Worm (Caenorhabditis elegans): ENCODE measurements around the gene R11F4.2.
A peak's percentile ranks its signal among the peaks of the same experiment; 100 is the strongest.
"Not testable (repeated sequence)": the region's sequence is repeated elsewhere in the genome, so short reads cannot be mapped to it uniquely, and the experiment has no call there.

Gene R11F4.2

DNA sequence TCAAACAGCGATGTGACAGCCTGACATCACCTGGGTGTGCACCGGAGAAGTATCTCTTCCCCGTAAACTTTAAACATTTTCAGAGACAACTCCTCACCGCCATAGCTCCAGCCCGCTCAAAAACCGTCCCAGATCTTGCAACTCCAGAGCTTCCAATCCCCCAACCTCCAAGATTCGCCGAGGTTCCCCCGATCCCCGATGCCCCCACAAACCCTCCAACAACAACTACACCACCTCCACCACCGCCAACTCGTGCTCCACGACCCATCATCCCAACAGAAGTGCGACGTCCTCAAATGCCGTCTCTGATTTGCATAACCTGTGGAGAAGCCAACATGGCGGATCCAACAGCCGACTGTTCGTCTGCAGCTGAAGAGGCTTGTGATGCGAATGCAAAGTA, 11.8 kb upstream of the R11F4.2 start:
- no peak for TF ChIP-seq B0336.3 (GFP tag; IDR thresholded peaks at IDR 0.05)
- no peak for TF ChIP-seq ceh-27 (GFP tag; optimal IDR thresholded peaks at IDR 0.05)
- TF ChIP-seq attf-6 (GFP tag; IDR thresholded peaks at IDR 0.05): no peak
- no peak for TF ChIP-seq sdz-38 (tag; optimal IDR thresholded peaks at IDR 0.05)
- TF ChIP-seq unc-130 (GFP tag; optimal IDR thresholded peaks at IDR 0.05): no peak
- TF ChIP-seq K11D2.4 (GFP tag; IDR thresholded peaks at IDR 0.05): no peak
- peak; percentile 66 for TF ChIP-seq zfh-2 (GFP tag; conservative IDR thresholded peaks at IDR 0.05)

DNA sequence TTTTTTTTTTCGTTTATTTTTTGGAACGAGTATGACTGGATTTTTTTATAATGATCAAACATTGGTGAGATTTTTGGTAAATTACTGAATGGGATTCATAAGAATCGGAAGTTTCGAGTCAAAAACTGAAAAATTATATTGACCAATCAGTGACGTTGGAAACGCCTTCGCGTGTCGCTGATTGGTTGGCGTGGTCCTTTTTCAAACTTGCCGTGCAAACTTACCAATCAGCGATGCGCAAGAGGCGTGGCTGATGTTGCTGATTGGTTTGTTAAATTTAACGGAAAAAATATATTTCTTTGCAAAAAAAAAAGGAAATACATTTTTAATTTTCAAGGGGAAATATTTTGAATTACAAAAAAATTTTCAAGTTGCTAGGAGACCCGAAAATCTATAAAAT, 8.1 kb upstream of the R11F4.2 start:
- TF ChIP-seq ccch-3 (GFP tag; optimal IDR thresholded peaks at IDR 0.05) (no peak), tlf-1 (GFP tag; optimal IDR thresholded peaks at IDR 0.05) (no peak), nfya-1 (tag; optimal IDR thresholded peaks at IDR 0.05; ENCODE audit: borderline replicate concordance, insufficient read depth) (no peak), B0019.2 (GFP tag; conservative IDR thresholded peaks at IDR 0.05) (no peak), ets-4 (GFP tag; optimal IDR thresholded peaks at IDR 0.05) (no peak), sptf-2 (GFP tag; optimal IDR thresholded peaks at IDR 0.05) (no peak), K11D2.4 (GFP tag; IDR thresholded peaks at IDR 0.05) (no peak), fkh-3 (tag; optimal IDR thresholded peaks at IDR 0.05) (no peak)

DNA sequence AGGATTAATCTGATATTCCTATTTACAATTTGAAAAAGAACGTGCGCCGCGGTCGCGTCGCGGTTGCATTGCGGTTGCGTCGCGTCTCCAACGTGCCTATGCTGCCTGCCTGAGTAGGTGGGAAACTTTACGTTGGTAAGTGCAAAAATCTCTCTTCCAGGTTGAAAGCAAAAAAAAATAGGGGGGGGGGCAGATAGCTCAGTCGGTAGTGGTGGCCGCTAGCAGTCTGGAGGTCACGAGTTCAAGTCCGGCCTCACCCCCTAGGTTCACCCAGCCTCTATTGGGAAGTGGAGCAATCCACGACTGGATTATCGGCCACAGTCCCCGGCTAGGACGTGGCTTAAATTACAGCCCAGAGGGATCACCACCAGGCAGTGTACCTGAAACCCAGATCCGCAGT, 4.8 kb upstream of the R11F4.2 start:
- TF ChIP-seq zfh-2 (GFP tag; conservative IDR thresholded peaks at IDR 0.05) (peak; percentile 38; the same call in 1 of the 2 replicates), rpc-1 (tag; optimal IDR thresholded peaks at IDR 0.05) (peak; percentile 50)
- not testable (repeated sequence) for TF ChIP-seq rpc-1 (optimal IDR thresholded peaks at IDR 0.05)

DNA sequence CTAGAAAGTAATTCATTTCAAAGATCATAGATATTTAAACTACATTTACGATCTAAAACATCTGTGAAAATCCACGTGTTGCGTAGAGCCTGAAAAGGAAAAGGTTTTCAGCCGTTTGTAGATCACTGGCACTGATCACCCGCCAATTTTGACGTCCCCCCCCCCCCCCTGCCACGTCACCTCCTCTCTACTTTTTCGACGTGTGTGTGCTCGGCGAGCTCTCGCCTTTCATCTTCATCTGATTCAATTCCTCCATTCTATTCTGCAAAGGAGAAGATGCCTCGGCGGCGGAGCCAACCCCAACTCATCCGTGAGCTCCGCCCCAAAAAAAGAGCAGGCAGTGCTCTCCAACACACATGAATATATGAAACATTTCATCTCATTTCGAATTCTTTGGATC, 1.7 kb upstream of the R11F4.2 start:
- no peak for TF ChIP-seq sea-2 (GFP tag; IDR thresholded peaks at IDR 0.05)
- peak; percentile 53; the same call in 1 of the 2 replicates for TF ChIP-seq zfh-2 (GFP tag; conservative IDR thresholded peaks at IDR 0.05)
- no peak for TF ChIP-seq K11D2.4 (GFP tag; IDR thresholded peaks at IDR 0.05)

DNA sequence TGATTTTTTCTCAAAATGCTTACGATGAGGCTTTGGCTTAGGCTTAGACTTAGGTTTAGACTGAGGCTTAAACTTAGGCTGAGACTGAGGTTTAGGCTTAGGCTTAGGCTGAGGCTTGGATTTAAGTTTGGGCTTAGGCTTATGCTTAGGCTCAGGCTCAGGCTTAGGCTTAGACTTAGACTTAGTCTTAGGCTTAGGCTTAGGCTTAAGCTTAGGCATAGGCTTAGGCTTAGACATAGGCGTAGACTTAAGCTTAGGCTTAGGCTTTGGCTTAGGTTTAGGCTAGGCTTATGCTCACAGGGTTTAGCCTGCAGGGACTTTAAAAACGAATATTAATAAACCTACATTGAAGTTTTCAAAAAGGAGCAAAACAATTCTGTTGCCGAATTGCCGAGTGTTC, 963 bp upstream of the R11F4.2 start:
- TF ChIP-seq T26A5.8 (tag; optimal IDR thresholded peaks at IDR 0.05) (no peak), lsy-27 (tag; optimal IDR thresholded peaks at IDR 0.05; ENCODE audit: borderline replicate concordance, insufficient read depth) (no peak), madf-3 (GFP tag; IDR thresholded peaks at IDR 0.05) (no peak), lsl-1 (GFP tag; optimal IDR thresholded peaks at IDR 0.05) (no peak), chd-7 (tag; optimal IDR thresholded peaks at IDR 0.05) (no peak)

DNA sequence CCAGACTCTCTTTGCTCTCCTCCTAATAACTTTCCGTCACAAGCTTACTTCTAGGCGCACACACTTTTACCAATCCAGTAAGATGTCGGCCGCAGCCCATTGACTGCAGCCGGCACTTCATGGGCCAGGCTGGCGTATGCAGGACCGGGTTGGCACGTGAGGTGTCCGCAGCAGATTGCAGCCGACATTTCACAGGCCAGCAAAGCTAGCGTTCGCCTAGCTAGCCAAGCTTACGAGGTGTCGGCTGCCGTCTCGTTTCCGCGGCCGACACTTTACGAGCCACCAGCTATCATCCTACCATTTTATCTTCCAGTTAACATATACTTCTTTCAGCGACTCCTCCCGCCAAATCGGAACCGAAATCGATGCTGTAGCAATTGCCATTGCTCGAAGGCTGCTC, 2.7 kb downstream of the R11F4.2 start:
- TF ChIP-seq zfh-2 (GFP tag; conservative IDR thresholded peaks at IDR 0.05): peak; percentile 80
- TF ChIP-seq unc-130 (GFP tag; optimal IDR thresholded peaks at IDR 0.05): no peak
- no peak for TF ChIP-seq Y53F4B.3 (GFP tag; IDR thresholded peaks at IDR 0.05)
- no peak for TF ChIP-seq him-1 (tag; optimal IDR thresholded peaks at IDR 0.05)
- peak; percentile 47; the same call in 1 of the 2 replicates for TF ChIP-seq egrh-3 (GFP tag; IDR thresholded peaks at IDR 0.05)
- no peak for TF ChIP-seq Y67H2A.10 (GFP tag; conservative IDR thresholded peaks at IDR 0.05)

DNA sequence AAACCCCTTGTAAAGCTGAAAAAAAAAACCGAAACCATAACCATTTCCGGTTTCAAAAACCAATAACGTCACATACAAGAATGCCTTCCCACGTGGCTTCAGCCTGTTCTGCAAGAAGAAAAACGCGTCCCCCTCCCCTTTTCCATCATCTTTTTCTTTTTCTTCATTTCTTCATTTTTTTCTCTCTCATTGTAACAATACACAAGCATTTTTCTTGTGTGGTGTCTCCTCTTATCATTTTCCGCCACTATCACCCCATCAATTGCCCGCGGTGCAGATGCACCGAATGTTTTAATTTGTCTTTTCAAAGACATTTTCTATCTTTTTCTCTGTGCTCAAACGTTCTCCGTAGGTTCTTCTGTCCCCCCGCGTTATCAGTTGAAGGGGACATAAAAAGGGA, 6.3 kb downstream of the R11F4.2 start:
- TF ChIP-seq nhr-80 (tag; optimal IDR thresholded peaks at IDR 0.05) (peak; percentile 99), ztf-26 (tag; optimal IDR thresholded peaks at IDR 0.05) (peak; percentile 88), chd-7 (tag; optimal IDR thresholded peaks at IDR 0.05) (peak; percentile 1), attf-5 (GFP tag; optimal IDR thresholded peaks at IDR 0.05) (peak; percentile 65), hrde-1 (tag; optimal IDR thresholded peaks at IDR 0.05; ENCODE audit: borderline replicate concordance) (no peak), ztf-28 (GFP tag; IDR thresholded peaks at IDR 0.05) (no peak), K11D2.4 (GFP tag; IDR thresholded peaks at IDR 0.05) (peak; percentile 78), tbp1 (GFP tag; optimal IDR thresholded peaks at IDR 0.05) (peak; percentile 61), snpc-4 (GFP tag; optimal IDR thresholded peaks at IDR 0.05) (no peak), snpc-4 (tag; optimal IDR thresholded peaks at IDR 0.05) (peak in 2 of 4 experiments; percentile 6 to 25), lin-54 (GFP tag; optimal IDR thresholded peaks at IDR 0.05) (peak; percentile 8), F23B12.7 (tag; optimal IDR thresholded peaks at IDR 0.05; ENCODE audit: insufficient read depth) (peak; percentile 66), atf-7 (tag; optimal IDR thresholded peaks at IDR 0.05) (peak; percentile 74), B0336.3 (GFP tag; IDR thresholded peaks at IDR 0.05) (peak; percentile 69; the same call in 1 of the 2 replicates), madf-10 (tag; optimal IDR thresholded peaks at IDR 0.05) (peak; percentile 47), ceh-40 (GFP tag; IDR thresholded peaks at IDR 0.05) (no peak)

Measured in whole organism, young adult.